Worm (Caenorhabditis elegans): Measurements from ENCODE around the gene perm-4.

The perm-4 gene

DNA sequence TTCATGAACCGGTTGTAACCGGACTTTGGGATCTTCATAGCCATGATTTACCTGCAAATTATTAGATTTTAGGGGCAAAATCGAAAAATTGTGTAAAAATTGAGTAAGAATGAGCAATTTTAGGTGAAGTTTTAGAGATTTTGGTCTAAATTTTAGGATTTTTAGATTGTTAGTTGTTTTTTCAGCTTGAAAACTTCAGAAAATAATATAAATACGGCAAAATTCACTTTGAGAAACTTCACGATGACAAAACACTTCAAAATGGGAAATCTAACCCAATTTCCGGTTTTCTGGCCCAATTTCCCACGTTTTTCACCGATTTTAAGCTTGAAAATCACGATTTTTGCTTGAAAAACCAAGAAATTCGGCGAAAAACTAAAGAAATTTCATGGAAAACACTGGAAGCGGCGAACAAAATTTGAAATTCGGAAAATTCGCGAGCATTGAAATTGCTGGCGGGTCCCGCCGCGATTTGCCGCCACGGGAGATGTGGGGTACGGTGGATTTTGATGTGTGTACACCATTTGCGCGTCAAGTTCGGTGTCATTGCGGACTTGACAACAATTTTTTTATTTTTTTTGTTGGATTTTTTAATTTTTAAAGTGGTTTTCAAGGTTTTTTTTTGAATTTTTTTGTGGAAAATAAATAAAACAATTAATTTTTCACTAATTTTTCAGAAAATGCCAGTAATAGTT, 30.9 kb downstream of the perm-4 start, which contains the start of the genes cct-8 and Y55F3AR.2:
cct-8 (minus strand) TSS at position 51 of the 695 bp plus-strand sequence.
Y55F3AR.2 (plus strand) TSS at position 672 of the 695 bp plus-strand sequence.
- peak; percentile 81 for TF ChIP-seq tbx-2 (tag; optimal IDR thresholded peaks at IDR 0.05)
- TF ChIP-seq pha-4 (tag; optimal IDR thresholded peaks at IDR 0.05) = no peak
- peak; percentile 80 for TF ChIP-seq ceh-18 (tag; optimal IDR thresholded peaks at IDR 0.05)
- no peak for TF ChIP-seq ceh-9 (tag; optimal IDR thresholded peaks at IDR 0.05)
- TF ChIP-seq sdc-2 (tag; optimal IDR thresholded peaks at IDR 0.05) = no peak
- no peak for TF ChIP-seq ceh-45 (GFP tag; IDR thresholded peaks at IDR 0.05)
- peak; percentile 33 for TF ChIP-seq eyg-1 (tag; optimal IDR thresholded peaks at IDR 0.05)
- TF ChIP-seq syd-9 (tag; optimal IDR thresholded peaks at IDR 0.05) = peak; percentile 9
- no peak for TF ChIP-seq hlh-15 (tag; optimal IDR thresholded peaks at IDR 0.05)
- no peak for TF ChIP-seq fax-1 (tag; optimal IDR thresholded peaks at IDR 0.05)
- peak; percentile 10 for TF ChIP-seq hlh-8 (tag; optimal IDR thresholded peaks at IDR 0.05)
- peak; percentile 72 for TF ChIP-seq ztf-16 (tag; optimal IDR thresholded peaks at IDR 0.05)
- TF ChIP-seq ceh-22 (tag; optimal IDR thresholded peaks at IDR 0.05) = no peak
- TF ChIP-seq elt-2 (tag; optimal IDR thresholded peaks at IDR 0.05) = peak; percentile 77
- TF ChIP-seq ceh-2 (tag; optimal IDR thresholded peaks at IDR 0.05) = no peak
- peak; percentile 52 for TF ChIP-seq pax-1 (tag; optimal IDR thresholded peaks at IDR 0.05)
- peak; percentile 43 for TF ChIP-seq dve-1 (tag; optimal IDR thresholded peaks at IDR 0.05)
- TF ChIP-seq che-1 (tag; optimal IDR thresholded peaks at IDR 0.05) = peak; percentile 40
- TF ChIP-seq zip-5 (tag; optimal IDR thresholded peaks at IDR 0.05) = no peak
- TF ChIP-seq odd-2 (tag; optimal IDR thresholded peaks at IDR 0.05) = no peak
- no peak for TF ChIP-seq K02D7.2 (tag; optimal IDR thresholded peaks at IDR 0.05)
- peak; percentile 97 for TF ChIP-seq nfya-1 (tag; optimal IDR thresholded peaks at IDR 0.05)
- no peak for TF ChIP-seq pag-3 (tag; optimal IDR thresholded peaks at IDR 0.05; ENCODE audit: borderline replicate concordance)
- TF ChIP-seq pha-2 (tag; optimal IDR thresholded peaks at IDR 0.05) = peak; percentile 46
- TF ChIP-seq lin-11 (tag; optimal IDR thresholded peaks at IDR 0.05) = peak; percentile 42
- peak; percentile 35 for TF ChIP-seq unc-55 (GFP tag; optimal IDR thresholded peaks at IDR 0.05)
- TF ChIP-seq ttx-3 (tag; optimal IDR thresholded peaks at IDR 0.05) = peak; percentile 66
- peak; percentile 72 for TF ChIP-seq ceh-34 (tag; optimal IDR thresholded peaks at IDR 0.05)
- TF ChIP-seq hlh-6 (tag; optimal IDR thresholded peaks at IDR 0.05) = no peak
- TF ChIP-seq ama-1 (optimal IDR thresholded peaks at IDR 0.05) = no peak
- TF ChIP-seq elt-4 (tag; optimal IDR thresholded peaks at IDR 0.05) = no peak
- peak; percentile 76 for TF ChIP-seq ceh-31 (tag; optimal IDR thresholded peaks at IDR 0.05)
- no peak for TF ChIP-seq hlh-13 (GFP tag; optimal IDR thresholded peaks at IDR 0.05)
- no peak for TF ChIP-seq pros-1 (tag; optimal IDR thresholded peaks at IDR 0.05)
- TF ChIP-seq unc-3 (GFP tag; conservative IDR thresholded peaks at IDR 0.05) = peak; percentile 51; the same call in 1 of the 2 replicates
- TF ChIP-seq unc-3 (tag; optimal IDR thresholded peaks at IDR 0.05) = peak; percentile 53
- no peak for TF ChIP-seq mec-3 (tag; optimal IDR thresholded peaks at IDR 0.05; ENCODE audit: borderline replicate concordance)
- peak; percentile 80 for TF ChIP-seq unc-42 (tag; optimal IDR thresholded peaks at IDR 0.05)
- peak; percentile 44 for TF ChIP-seq T23F11.4 (GFP tag; optimal IDR thresholded peaks at IDR 0.05)
- peak; percentile 51 for TF ChIP-seq ceh-19 (GFP tag; optimal IDR thresholded peaks at IDR 0.05)
- TF ChIP-seq C08G9.2 (tag; optimal IDR thresholded peaks at IDR 0.05) = peak; percentile 63
- no peak for TF ChIP-seq ceh-30 (tag; optimal IDR thresholded peaks at IDR 0.05)
- no peak for TF ChIP-seq tbx-7 (tag; optimal IDR thresholded peaks at IDR 0.05)
- no peak for TF ChIP-seq npax-4 (tag; optimal IDR thresholded peaks at IDR 0.05)
- TF ChIP-seq fkh-10 (GFP tag; optimal IDR thresholded peaks at IDR 0.05) = no peak
- TF ChIP-seq ceh-6 (GFP tag; optimal IDR thresholded peaks at IDR 0.05) = peak; percentile 40
- peak; percentile 40 for TF ChIP-seq hlh-30 (tag; optimal IDR thresholded peaks at IDR 0.05; ENCODE audit: insufficient read depth)
- no peak for TF ChIP-seq ref-2 (tag; optimal IDR thresholded peaks at IDR 0.05)
- peak; percentile 60 for TF ChIP-seq pat-9 (tag; optimal IDR thresholded peaks at IDR 0.05)
- TF ChIP-seq K09A11.1 (tag; optimal IDR thresholded peaks at IDR 0.05; ENCODE audit: insufficient read depth) = no peak
- TF ChIP-seq sox-2 (GFP tag; IDR thresholded peaks at IDR 0.05) = peak; percentile 75
- TF ChIP-seq lim-6 (tag; optimal IDR thresholded peaks at IDR 0.05) = peak; percentile 16
